Worm (Caenorhabditis elegans): Measurements from ENCODE around the gene inx-3.

inx-3 gene

ce11 chrX:5999103-5999554 is 3.2 kb downstream of the inx-3 start, which contains the start of gene F22F4.9:
Gene F22F4.9, minus strand, starts transcription at chrX:5999504.
- no peak for TF ChIP-seq T22C8.4 (GFP tag; IDR thresholded peaks at IDR 0.05)
- TF ChIP-seq cog-1 (tag; optimal IDR thresholded peaks at IDR 0.05), result no peak
- no peak for TF ChIP-seq med-1 (GFP tag; optimal IDR thresholded peaks at IDR 0.05; ENCODE audit: insufficient read depth)
- no peak for TF ChIP-seq ztf-29 (GFP tag; IDR thresholded peaks at IDR 0.05)
- no peak for TF ChIP-seq tab-1 (GFP tag; IDR thresholded peaks at IDR 0.05)
- no peak for TF ChIP-seq ztf-23 (GFP tag; IDR thresholded peaks at IDR 0.05)
- TF ChIP-seq klf-2 (GFP tag; conservative IDR thresholded peaks at IDR 0.05), result no peak
- no peak for TF ChIP-seq ref-1 (GFP tag; conservative IDR thresholded peaks at IDR 0.05)
- no peak for TF ChIP-seq flt-1 (GFP tag; IDR thresholded peaks at IDR 0.05)

DNA sequence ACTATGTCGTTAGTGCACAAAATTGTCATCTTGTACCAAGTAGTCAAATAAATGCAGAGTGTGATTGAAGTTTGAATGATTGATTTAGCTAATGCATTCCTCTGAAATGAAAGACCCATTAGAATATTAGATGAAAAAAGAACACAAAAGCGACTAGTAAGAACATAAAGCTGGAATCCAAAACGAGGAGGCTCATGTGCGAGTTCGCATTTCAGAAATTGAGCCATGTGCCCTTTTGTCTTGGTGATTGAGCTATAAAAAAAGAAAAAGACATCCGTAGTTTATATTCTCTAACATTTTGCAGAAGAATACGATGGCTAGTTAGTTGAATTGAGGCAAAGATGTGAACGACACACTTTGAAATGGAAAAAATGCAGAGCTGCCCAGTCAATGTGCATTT is 5.5 kb downstream of the inx-3 start, which contains the start of gene F22F4.4:
TSS of gene F22F4.4 (minus strand) at position 101 of the 400 bp plus-strand sequence.
- TF ChIP-seq ztf-29 (GFP tag; IDR thresholded peaks at IDR 0.05) (no peak), ztf-23 (GFP tag; IDR thresholded peaks at IDR 0.05) (no peak), tab-1 (GFP tag; IDR thresholded peaks at IDR 0.05) (no peak), ref-1 (GFP tag; conservative IDR thresholded peaks at IDR 0.05) (no peak), med-1 (GFP tag; optimal IDR thresholded peaks at IDR 0.05; ENCODE audit: insufficient read depth) (no peak), cog-1 (tag; optimal IDR thresholded peaks at IDR 0.05) (no peak)

DNA sequence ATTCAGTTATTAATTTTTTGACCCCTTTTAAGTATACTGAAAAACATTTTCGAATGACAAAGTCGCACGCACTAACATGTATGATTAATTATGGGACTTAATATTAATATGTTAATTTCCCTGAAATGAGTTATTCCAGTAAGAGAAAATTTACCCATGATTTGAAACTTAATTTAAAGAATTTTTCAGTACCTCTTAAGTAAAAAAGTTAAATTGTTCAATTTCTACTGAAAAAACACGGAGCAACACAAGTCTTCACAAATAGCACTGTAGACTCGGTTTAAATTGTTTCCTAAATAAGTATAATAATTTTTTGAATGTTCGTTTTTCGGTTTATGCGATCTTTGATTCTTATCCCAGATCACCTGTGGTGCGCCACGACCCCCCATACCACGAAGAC is 6.5 kb downstream of the inx-3 start:
- TF ChIP-seq ztf-29 (GFP tag; IDR thresholded peaks at IDR 0.05), result no peak
- TF ChIP-seq klf-2 (GFP tag; conservative IDR thresholded peaks at IDR 0.05), result no peak
- TF ChIP-seq med-1 (GFP tag; optimal IDR thresholded peaks at IDR 0.05; ENCODE audit: insufficient read depth), result no peak
- no peak for TF ChIP-seq ref-1 (GFP tag; conservative IDR thresholded peaks at IDR 0.05)
- no peak for TF ChIP-seq T22C8.4 (GFP tag; IDR thresholded peaks at IDR 0.05)
- no peak for TF ChIP-seq ztf-23 (GFP tag; IDR thresholded peaks at IDR 0.05)
- TF ChIP-seq flt-1 (GFP tag; IDR thresholded peaks at IDR 0.05), result no peak
- TF ChIP-seq tab-1 (GFP tag; IDR thresholded peaks at IDR 0.05), result no peak
- no peak for TF ChIP-seq cog-1 (tag; optimal IDR thresholded peaks at IDR 0.05)

DNA sequence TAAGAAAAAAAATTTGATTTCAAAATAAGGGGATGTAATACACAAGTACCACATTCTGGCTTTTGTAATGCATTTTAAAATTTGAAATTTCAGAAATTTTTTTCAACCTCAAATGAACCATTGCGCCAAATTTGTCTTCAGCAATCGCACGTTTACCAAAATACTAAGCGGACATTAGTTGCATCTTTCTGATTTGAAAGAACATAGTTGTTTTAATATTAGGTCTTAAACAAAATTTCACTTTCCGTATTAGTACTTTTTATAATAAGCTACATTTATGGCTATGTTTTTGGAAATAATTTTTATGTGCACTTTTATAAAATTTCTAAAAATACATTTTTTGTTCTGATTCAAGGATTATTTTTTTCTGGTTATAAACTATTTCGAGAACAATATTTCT is 7.9 kb downstream of the inx-3 start, which contains the start of gene sups-1:
TSS of gene sups-1 (plus strand) at position 301 of the 400 bp plus-strand sequence.
- TF ChIP-seq ref-1 (GFP tag; conservative IDR thresholded peaks at IDR 0.05) (no peak), flt-1 (GFP tag; IDR thresholded peaks at IDR 0.05) (no peak), T22C8.4 (GFP tag; IDR thresholded peaks at IDR 0.05) (no peak)

- TF ChIP-seq ref-1 (GFP tag; conservative IDR thresholded peaks at IDR 0.05) (no peak), tab-1 (GFP tag; IDR thresholded peaks at IDR 0.05) (no peak), ztf-29 (GFP tag; IDR thresholded peaks at IDR 0.05) (no peak), klf-2 (GFP tag; conservative IDR thresholded peaks at IDR 0.05) (no peak), T22C8.4 (GFP tag; IDR thresholded peaks at IDR 0.05) (no peak), flt-1 (GFP tag; IDR thresholded peaks at IDR 0.05) (no peak), med-1 (GFP tag; optimal IDR thresholded peaks at IDR 0.05; ENCODE audit: insufficient read depth) (no peak), cog-1 (tag; optimal IDR thresholded peaks at IDR 0.05) (no peak), ztf-23 (GFP tag; IDR thresholded peaks at IDR 0.05) (no peak)
These were observed 8.4 kb downstream of the inx-3 start for ce11 chrX:6004315-6004714.

- TF ChIP-seq med-1 (GFP tag; optimal IDR thresholded peaks at IDR 0.05; ENCODE audit: insufficient read depth), result no peak
- no peak for TF ChIP-seq T22C8.4 (GFP tag; IDR thresholded peaks at IDR 0.05)
- TF ChIP-seq ztf-23 (GFP tag; IDR thresholded peaks at IDR 0.05), result no peak
- no peak for TF ChIP-seq ztf-29 (GFP tag; IDR thresholded peaks at IDR 0.05)
- TF ChIP-seq cog-1 (tag; optimal IDR thresholded peaks at IDR 0.05), result no peak
- TF ChIP-seq tab-1 (GFP tag; IDR thresholded peaks at IDR 0.05), result no peak
- TF ChIP-seq ref-1 (GFP tag; conservative IDR thresholded peaks at IDR 0.05), result no peak
- TF ChIP-seq flt-1 (GFP tag; IDR thresholded peaks at IDR 0.05), result no peak
- no peak for TF ChIP-seq klf-2 (GFP tag; conservative IDR thresholded peaks at IDR 0.05)
These were observed 14.6 kb downstream of the inx-3 start, which contains the start of gene C09B8.3 for ce11 chrX:6010573-6010972. Gene C09B8.3, minus strand, starts transcription at chrX:6010673.

DNA sequence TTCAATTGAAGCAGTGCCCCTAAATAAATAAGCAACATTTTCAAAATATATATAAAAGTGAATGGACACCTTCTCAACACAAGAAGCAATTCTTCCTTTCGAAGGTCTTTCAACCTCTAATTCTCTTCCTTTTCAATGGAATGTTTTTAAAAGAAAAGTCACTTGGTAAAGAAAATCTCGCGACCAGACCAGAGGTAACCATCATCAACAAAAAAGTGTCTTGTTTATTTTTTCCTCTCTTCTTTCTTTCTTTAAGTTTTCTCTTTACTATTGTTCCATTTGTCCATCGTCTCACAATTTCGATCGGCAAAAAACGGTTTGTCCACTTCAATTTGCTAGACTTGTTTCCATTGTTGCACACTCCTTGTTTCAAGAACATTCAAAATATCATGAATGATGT is 19.1 kb downstream of the inx-3 start, which contains the start of gene C09B8.8:
TSS of gene C09B8.8 (plus strand) at position 397 of the 400 bp plus-strand sequence.
- TF ChIP-seq cog-1 (tag; optimal IDR thresholded peaks at IDR 0.05) (no peak), ref-1 (GFP tag; conservative IDR thresholded peaks at IDR 0.05) (no peak), klf-2 (GFP tag; conservative IDR thresholded peaks at IDR 0.05) (no peak), med-1 (GFP tag; optimal IDR thresholded peaks at IDR 0.05; ENCODE audit: insufficient read depth) (no peak), T22C8.4 (GFP tag; IDR thresholded peaks at IDR 0.05) (no peak), flt-1 (GFP tag; IDR thresholded peaks at IDR 0.05) (no peak), ztf-23 (GFP tag; IDR thresholded peaks at IDR 0.05) (no peak), tab-1 (GFP tag; IDR thresholded peaks at IDR 0.05) (no peak)

- TF ChIP-seq flt-1 (GFP tag; IDR thresholded peaks at IDR 0.05) (no peak), T22C8.4 (GFP tag; IDR thresholded peaks at IDR 0.05) (no peak), ztf-29 (GFP tag; IDR thresholded peaks at IDR 0.05) (no peak), ref-1 (GFP tag; conservative IDR thresholded peaks at IDR 0.05) (no peak), tab-1 (GFP tag; IDR thresholded peaks at IDR 0.05) (no peak)
These were observed 24.0 kb downstream of the inx-3 start, which contains the start of gene C09B8.4 for ce11 chrX:6019886-6020469. Gene C09B8.4, minus strand, starts transcription at chrX:6019936.

ce11 chrX:6020782-6021181 is 24.8 kb downstream of the inx-3 start:
- TF ChIP-seq klf-2 (GFP tag; conservative IDR thresholded peaks at IDR 0.05), result no peak
- TF ChIP-seq tab-1 (GFP tag; IDR thresholded peaks at IDR 0.05), result no peak
- TF ChIP-seq med-1 (GFP tag; optimal IDR thresholded peaks at IDR 0.05; ENCODE audit: insufficient read depth), result no peak
- no peak for TF ChIP-seq cog-1 (tag; optimal IDR thresholded peaks at IDR 0.05)
- no peak for TF ChIP-seq flt-1 (GFP tag; IDR thresholded peaks at IDR 0.05)
- TF ChIP-seq T22C8.4 (GFP tag; IDR thresholded peaks at IDR 0.05), result no peak
- no peak for TF ChIP-seq ztf-29 (GFP tag; IDR thresholded peaks at IDR 0.05)
- TF ChIP-seq ref-1 (GFP tag; conservative IDR thresholded peaks at IDR 0.05), result no peak
- no peak for TF ChIP-seq ztf-23 (GFP tag; IDR thresholded peaks at IDR 0.05)

DNA sequence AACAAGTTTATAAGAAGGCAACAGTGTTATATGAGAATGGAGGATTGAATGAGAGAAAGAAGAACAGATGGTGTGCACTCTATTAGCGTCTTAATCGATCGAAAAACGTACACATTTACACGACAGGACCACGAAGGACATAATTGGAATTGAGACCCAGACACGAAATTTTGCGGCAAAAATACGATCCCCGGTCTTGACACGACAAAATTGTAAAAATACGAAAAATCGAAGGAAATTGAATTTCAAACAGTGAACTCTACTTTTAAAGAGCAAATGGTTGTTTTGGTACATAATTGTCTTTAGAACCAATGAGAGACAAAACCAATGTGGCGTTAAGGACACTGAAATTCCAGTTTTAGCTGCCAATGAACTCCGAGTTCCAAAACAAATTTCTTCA is 26.5 kb downstream of the inx-3 start, which contains the start of gene lelo-3:
TSS of gene lelo-3 (minus strand) at position 101 of the 400 bp plus-strand sequence.
- TF ChIP-seq cog-1 (tag; optimal IDR thresholded peaks at IDR 0.05) (no peak), T22C8.4 (GFP tag; IDR thresholded peaks at IDR 0.05) (no peak), med-1 (GFP tag; optimal IDR thresholded peaks at IDR 0.05; ENCODE audit: insufficient read depth) (no peak), flt-1 (GFP tag; IDR thresholded peaks at IDR 0.05) (no peak), tab-1 (GFP tag; IDR thresholded peaks at IDR 0.05) (no peak)

Data from whole organism, midembryonic.